Worm (Caenorhabditis elegans) whole organism, young adult: Measurements from ENCODE around the gene gfm-1.

ENCODE experiments used
- B0035.1 ChIP-seq: sonication (generic microtip); optimal IDR thresholded peaks from 2 replicates; lab custom pipeline; 2016; ENCODE audit warnings: missing genetic modification characterization, mild to moderate bottlenecking, missing compliant biosample characterization, missing genotype, missing genetic modification reagents
- B0336.3 ChIP-seq: fragments of 200-800 bp; sonication (Bioruptor generic); IDR thresholded peaks from 2 replicates; pipeline ENCODE4 v1.3.6; 2022; ENCODE audit warnings: missing genetic modification characterization, missing compliant biosample characterization
- C17E4.6 ChIP-seq: fragments of 200-800 bp; sonication (Bioruptor generic); IDR thresholded peaks from 2 replicates; pipeline ENCODE4 v1.3.6; 2022; ENCODE audit warnings: missing genetic modification reagents, missing genetic modification characterization, missing compliant biosample characterization
- D2030.7 ChIP-seq: fragments of 200-800 bp; sonication (Bioruptor generic); IDR thresholded peaks from 2 replicates; pipeline ENCODE4 v1.3.6; 2022; ENCODE audit warnings: missing genetic modification reagents, missing genetic modification characterization, missing compliant biosample characterization
- F22D6.2 ChIP-seq: sonication (generic microtip); optimal IDR thresholded peaks from 2 replicates; lab custom pipeline; 2016; ENCODE audit warnings: mild to moderate bottlenecking, missing genetic modification characterization, missing compliant biosample characterization
- F23B12.7 ChIP-seq: sonication (generic microtip); optimal IDR thresholded peaks from 2 replicates; lab custom pipeline; 2017; ENCODE audit warnings: missing genetic modification characterization, mild to moderate bottlenecking, missing compliant biosample characterization, antibody characterized with exemption, moderate library complexity; ENCODE audit not compliant: insufficient read depth
- F33H1.4 ChIP-seq: fragments of 200-800 bp; sonication (Bioruptor generic); IDR thresholded peaks from 2 replicates; pipeline ENCODE4 v1.3.6; 2022; ENCODE audit warnings: missing genetic modification reagents, missing genetic modification characterization, missing compliant biosample characterization
- F57A8.1 ChIP-seq: fragments of 200-800 bp; sonication (Bioruptor generic); optimal IDR thresholded peaks from 2 replicates; lab custom pipeline; 2018; ENCODE audit warnings: mild to moderate bottlenecking, missing genetic modification characterization, moderate library complexity, missing compliant biosample characterization
- Y53G8AR.9 ChIP-seq: fragments of 200-800 bp; sonication (Bioruptor generic); conservative IDR thresholded peaks from 2 replicates; pipeline ENCODE4 v1.3.6; 2022; ENCODE audit warnings: missing genetic modification reagents, missing genetic modification characterization, missing compliant biosample characterization
- aptf-2 ChIP-seq: fragments of 200-800 bp; sonication (Bioruptor generic); conservative IDR thresholded peaks from 2 replicates; pipeline ENCODE4 v1.3.6; 2022; ENCODE audit warnings: missing genetic modification reagents, missing genetic modification characterization, missing compliant biosample characterization
- athp-1 ChIP-seq: sonication (generic microtip); optimal IDR thresholded peaks from 2 replicates; lab custom pipeline; 2017; ENCODE audit warnings: mild to moderate bottlenecking, missing genetic modification characterization, missing compliant biosample characterization
- attf-3 ChIP-seq: fragments of 200-800 bp; sonication (Bioruptor generic); conservative IDR thresholded peaks from 2 replicates; pipeline ENCODE4 v1.3.6; 2022; ENCODE audit warnings: missing genetic modification reagents, missing genetic modification characterization, missing compliant biosample characterization
- attf-5 ChIP-seq: fragments of 200-800 bp; sonication (Bioruptor generic); optimal IDR thresholded peaks from 2 replicates; lab custom pipeline; 2018; ENCODE audit warnings: mild to moderate bottlenecking, missing genetic modification characterization, missing compliant biosample characterization
- attf-6 ChIP-seq: fragments of 200-800 bp; sonication (Bioruptor generic); IDR thresholded peaks from 2 replicates; pipeline ENCODE4 v1.3.6; 2022; ENCODE audit warnings: missing genetic modification reagents, missing genetic modification characterization, missing compliant biosample characterization
- bed-1 ChIP-seq: fragments of 200-800 bp; sonication (Bioruptor generic); IDR thresholded peaks from 2 replicates; pipeline ENCODE4 v1.3.6; 2022; ENCODE audit warnings: missing genetic modification reagents, missing genetic modification characterization, missing compliant biosample characterization
- ccch-3 ChIP-seq: fragments of 200-800 bp; sonication (Bioruptor generic); optimal IDR thresholded peaks from 2 replicates; lab custom pipeline; 2018; ENCODE audit warnings: mild to moderate bottlenecking, missing genetic modification characterization, missing compliant biosample characterization
- die-1 ChIP-seq: sonication (generic microtip); optimal IDR thresholded peaks from 2 replicates; lab custom pipeline; 2016; ENCODE audit warnings: missing genotype, mild to moderate bottlenecking, missing genetic modification characterization, missing compliant biosample characterization
- dpl-1 ChIP-seq: fragments of 150-350 bp; optimal IDR thresholded peaks from 2 replicates; lab custom pipeline; 2014; ENCODE audit warnings: missing biosample characterization, missing genetic modification reagents, missing genetic modification characterization
- egl-44 ChIP-seq: fragments of 200-800 bp; sonication (Bioruptor generic); IDR thresholded peaks from 2 replicates; pipeline ENCODE4 v1.3.6; 2022; ENCODE audit warnings: missing genetic modification reagents, missing genetic modification characterization, missing compliant biosample characterization
- ets-4 ChIP-seq: fragments of 200-800 bp; sonication (Bioruptor generic); optimal IDR thresholded peaks from 2 replicates; lab custom pipeline; 2018; ENCODE audit warnings: mild to moderate bottlenecking, missing genetic modification characterization, missing compliant biosample characterization
- gei-17 ChIP-seq: fragments of 200-800 bp; sonication (Bioruptor generic); optimal IDR thresholded peaks from 2 replicates; lab custom pipeline; 2018; ENCODE audit warnings: mild to moderate bottlenecking, missing genetic modification characterization, missing compliant biosample characterization
- hsf-1 ChIP-seq: fragments of 200-800 bp; sonication (Bioruptor generic); IDR thresholded peaks from 2 replicates; pipeline ENCODE4 v1.3.6; 2022; ENCODE audit warnings: missing genetic modification reagents, missing genetic modification characterization, missing compliant biosample characterization
- lin-26 ChIP-seq: fragments of 200-800 bp; sonication (Bioruptor generic); IDR thresholded peaks from 2 replicates; pipeline ENCODE4 v1.3.6; 2022; ENCODE audit warnings: missing genetic modification reagents, missing genetic modification characterization, missing compliant biosample characterization
- lin-35 ChIP-seq, 3 experiments: fragments of 150-350 bp in 2 of 3; sonication (generic microtip) in 1 of 3; optimal IDR thresholded peaks; 2 replicates each; lab custom pipeline; 2014 to 2018; ENCODE audit warnings: missing biosample characterization in 3 of 3, missing genetic modification characterization in 3 of 3, missing genetic modification reagents in 3 of 3
- lin-54 ChIP-seq: fragments of 200-800 bp; sonication (Bioruptor generic); optimal IDR thresholded peaks from 2 replicates; lab custom pipeline; 2018; ENCODE audit warnings: mild to moderate bottlenecking, missing genetic modification characterization, missing compliant biosample characterization
- nfya-2 ChIP-seq: fragments of 200-800 bp; sonication (Bioruptor generic); IDR thresholded peaks from 2 replicates; pipeline ENCODE4 v1.3.6; 2022; ENCODE audit warnings: missing genetic modification reagents, missing genetic modification characterization, missing compliant biosample characterization
- nfyb-1 ChIP-seq: fragments of 200-800 bp; sonication (Bioruptor generic); IDR thresholded peaks from 2 replicates; pipeline ENCODE4 v1.3.6; 2022; ENCODE audit warnings: missing genetic modification reagents, missing genetic modification characterization, missing compliant biosample characterization
- nhr-80 ChIP-seq: sonication (generic microtip); optimal IDR thresholded peaks from 2 replicates; lab custom pipeline; 2016; ENCODE audit warnings: missing genetic modification characterization, missing compliant biosample characterization
- pha-4 ChIP-seq: fragments of 150-350 bp; sonication (generic microtip); optimal IDR thresholded peaks from 2 replicates; lab custom pipeline; 2014; ENCODE audit warnings: missing biosample characterization, missing genetic modification reagents, missing genetic modification characterization
- rec-8 ChIP-seq, 2 experiments: sonication (generic microtip); optimal IDR thresholded peaks; 2 replicates each; lab custom pipeline; 2016; ENCODE audit warnings: mild to moderate bottlenecking in 2 of 2, missing genetic modification characterization in 2 of 2, missing genetic modification reagents in 2 of 2, missing genotype in 2 of 2, missing biosample characterization in 1 of 2, missing compliant biosample characterization in 1 of 2, moderate library complexity in 1 of 2
- sdz-38 ChIP-seq: sonication (generic microtip); optimal IDR thresholded peaks from 2 replicates; lab custom pipeline; 2016; ENCODE audit warnings: missing genotype, missing genetic modification characterization, missing compliant biosample characterization
- snpc-3.4 ChIP-seq: sonication (generic microtip); optimal IDR thresholded peaks from 2 replicates; lab custom pipeline; 2017; ENCODE audit warnings: missing genetic modification characterization, mild to moderate bottlenecking, missing compliant biosample characterization, antibody characterized with exemption, moderate library complexity, missing genotype, missing genetic modification reagents
- somi-1 ChIP-seq: fragments of 200-800 bp; sonication (Bioruptor generic); optimal IDR thresholded peaks from 2 replicates; lab custom pipeline; 2018; ENCODE audit warnings: mild to moderate bottlenecking, missing genetic modification characterization, missing compliant biosample characterization
- tlf-1 ChIP-seq: fragments of 200-800 bp; sonication (Bioruptor generic); optimal IDR thresholded peaks from 2 replicates; lab custom pipeline; 2018; ENCODE audit warnings: mild to moderate bottlenecking, missing genetic modification characterization, missing compliant biosample characterization
- ztf-18 ChIP-seq: sonication (generic microtip); optimal IDR thresholded peaks from 2 replicates; lab custom pipeline; 2016; ENCODE audit warnings: missing genotype, mild to moderate bottlenecking, missing genetic modification characterization, missing compliant biosample characterization
- ztf-22 ChIP-seq: fragments of 200-800 bp; sonication (Bioruptor generic); optimal IDR thresholded peaks from 2 replicates; lab custom pipeline; 2018; ENCODE audit warnings: mild to moderate bottlenecking, missing genetic modification characterization, moderate library complexity, missing compliant biosample characterization
- ztf-28 ChIP-seq: fragments of 200-800 bp; sonication (Bioruptor generic); IDR thresholded peaks from 2 replicates; pipeline ENCODE4 v1.3.6; 2022; ENCODE audit warnings: missing genetic modification reagents, missing genetic modification characterization, missing compliant biosample characterization
- ztf-6 ChIP-seq: fragments of 200-800 bp; sonication (Bioruptor generic); IDR thresholded peaks from 2 replicates; pipeline ENCODE4 v1.3.6; 2022; ENCODE audit warnings: missing genetic modification reagents, missing genetic modification characterization, missing compliant biosample characterization

Gene gfm-1

DNA sequence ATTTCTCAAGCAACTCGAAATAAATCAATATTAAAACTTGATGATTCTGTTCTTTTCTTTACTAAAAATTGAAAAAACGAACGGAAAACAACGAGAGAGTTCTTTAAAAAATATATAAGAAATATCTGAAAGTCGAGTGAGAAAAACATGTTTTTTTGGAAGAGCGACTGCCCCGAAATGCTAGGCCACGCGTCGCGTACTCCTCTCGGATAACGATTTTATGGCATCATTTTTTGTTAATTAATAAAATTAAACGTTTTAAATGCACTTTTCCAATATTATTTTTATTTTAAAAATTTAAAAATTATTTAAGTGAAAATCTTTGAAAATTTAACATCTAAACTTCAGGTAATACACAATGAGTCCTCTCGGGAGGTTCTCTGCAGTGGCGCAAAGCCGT is at the start of gene gfm-1 (continued):
- TF ChIP-seq bed-1 (GFP tag; lab: Robert Waterston, UW) (no peak), snpc-3.4 (tag; lab: Kevin White, UChicago) (peak; percentile 43), attf-6 (no peak), ztf-18 (tag; lab: Kevin White, UChicago) (peak; percentile 36), nfya-2 (GFP tag; lab: Robert Waterston, UW) (no peak), die-1 (tag; lab: Kevin White, UChicago) (no peak), ztf-28 (GFP tag; lab: Robert Waterston, UW) (no peak), somi-1 (no peak), attf-5 (GFP tag; lab: Kevin White, UChicago) (no peak), B0336.3 (GFP tag; lab: Robert Waterston, UW) (no peak), ccch-3 (GFP tag; lab: Kevin White, UChicago) (no peak), ztf-6 (GFP tag; lab: Robert Waterston, UW) (no peak), lin-35 (GFP tag; optimal IDR thresholded peaks at IDR 0.05; lab: Kevin White, UChicago) (peak in 1 of 3 experiments; percentile 41), athp-1 (peak; percentile 52), attf-3 (GFP tag; lab: Robert Waterston, UW) (no peak), egl-44 (GFP tag; lab: Robert Waterston, UW) (no peak), tlf-1 (GFP tag; lab: Kevin White, UChicago) (no peak), rec-8 (tag; optimal IDR thresholded peaks at IDR 0.05; lab: Kevin White, UChicago) (peak; percentile 2 to 89), F23B12.7 (tag; lab: Kevin White, UChicago) (no peak), C17E4.6 (no peak), sdz-38 (tag; lab: Kevin White, UChicago) (no peak), lin-26 (GFP tag; lab: Robert Waterston, UW) (no peak), F22D6.2 (tag; lab: Kevin White, UChicago) (peak; percentile 30), lin-54 (GFP tag; lab: Kevin White, UChicago) (peak; percentile 60), F33H1.4 (GFP tag; lab: Robert Waterston, UW) (peak; percentile 33; the same call in 1 of the 2 replicates), ets-4 (GFP tag; lab: Kevin White, UChicago) (no peak), ztf-22 (no peak)

DNA sequence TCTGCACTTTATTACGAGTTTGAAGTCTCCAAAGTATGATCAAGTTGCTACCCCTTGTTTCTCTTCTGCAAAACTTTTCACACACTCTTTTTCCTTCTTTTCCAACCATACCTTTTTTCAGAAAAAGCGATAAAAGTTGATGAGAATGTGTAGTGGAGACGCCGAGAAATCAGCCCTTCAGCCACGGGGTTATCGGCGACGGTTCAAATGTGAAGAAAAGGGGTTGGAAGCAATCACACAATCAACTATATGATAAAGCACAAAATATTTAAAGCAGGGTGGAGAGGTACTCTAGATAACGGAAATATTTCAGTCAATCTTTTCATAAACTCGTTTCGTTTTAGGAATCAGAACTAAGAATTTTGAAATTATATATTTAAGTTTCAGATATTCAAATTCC is 44.2 kb upstream of the gfm-1 start, which contains the start of gene F42G4.5:
F42G4.5 (plus strand) TSS at position 379 of the 400 bp plus-strand sequence.
- no peak for TF ChIP-seq pha-4
- peak; percentile 93 for TF ChIP-seq nhr-80 (tag; lab: Kevin White, UChicago)

DNA sequence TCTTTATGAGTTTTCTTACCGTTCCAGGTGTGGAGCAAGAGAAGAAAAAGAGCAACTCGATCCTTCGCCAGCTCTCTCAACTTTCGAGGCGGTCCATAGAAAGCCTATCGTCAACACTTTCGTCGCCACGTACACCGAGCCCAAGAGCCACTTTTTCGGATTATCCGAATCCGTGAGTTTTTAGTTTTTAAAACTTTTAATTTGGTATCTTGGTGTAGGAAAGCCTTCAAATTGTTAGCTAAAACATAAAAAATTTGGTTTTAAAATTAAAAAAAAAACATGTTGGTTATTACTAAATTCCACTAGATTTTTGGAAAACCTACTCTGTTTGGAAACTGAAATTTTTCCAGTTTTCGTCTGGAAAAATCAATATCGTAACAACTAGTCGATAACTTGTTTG is 43.5 kb upstream of the gfm-1 start:
- TF ChIP-seq Y53G8AR.9 (GFP tag; lab: Robert Waterston, UW) (no peak), D2030.7 (GFP tag; lab: Robert Waterston, UW) (no peak), B0035.1 (tag; lab: Kevin White, UChicago) (no peak), F57A8.1 (no peak), aptf-2 (no peak), dpl-1 (GFP tag; lab: Kevin White, UChicago) (no peak), gei-17 (GFP tag; lab: Kevin White, UChicago) (no peak), ztf-22 (no peak), nfyb-1 (GFP tag; lab: Robert Waterston, UW) (no peak), somi-1 (no peak), hsf-1 (GFP tag; lab: Robert Waterston, UW) (no peak)
